Fruit fly (Drosophila melanogaster): Measurements from ENCODE around the gene 14-3-3epsilon.

DNA sequence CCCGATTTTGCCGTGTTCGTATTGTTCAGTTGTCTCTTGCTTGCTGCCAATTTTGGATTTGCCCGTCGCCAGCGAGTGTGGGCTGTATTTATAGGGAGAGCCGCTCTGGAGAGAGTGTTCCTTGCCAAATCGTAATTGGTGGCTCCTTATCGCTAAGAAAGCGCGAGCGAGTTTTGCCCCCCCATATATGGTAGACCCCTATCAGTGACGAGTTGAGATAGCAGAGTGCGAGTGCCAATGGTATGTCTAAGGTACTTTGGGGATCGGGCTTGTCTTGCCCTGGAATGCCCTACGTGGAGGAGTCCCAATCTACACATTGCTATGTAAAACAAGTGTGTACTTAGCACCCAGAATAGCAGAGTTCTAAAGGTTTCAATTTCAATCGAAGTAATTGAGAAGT lies 37.2 kb downstream of the 14-3-3epsilon start, which contains the start of gene CG7142:
- TF ChIP-seq Blimp-1 (GFP tag; optimal IDR thresholded peaks at IDR 0.05) = no peak
- TF ChIP-seq CG10631 (GFP tag; optimal IDR thresholded peaks at IDR 0.05) = no peak
- TF ChIP-seq net (GFP tag; optimal IDR thresholded peaks at IDR 0.05) = no peak
- TF ChIP-seq Ets96B (tag; optimal IDR thresholded peaks at IDR 0.05) = no peak
- TF ChIP-seq CG11294 (GFP tag; IDR thresholded peaks at IDR 0.05) = no peak
- no peak for TF ChIP-seq Hr4 (GFP tag; optimal IDR thresholded peaks at IDR 0.05)
- no peak for TF ChIP-seq CG11762 (GFP tag; optimal IDR thresholded peaks at IDR 0.05; ENCODE audit: insufficient read depth)
- TF ChIP-seq Lpt (GFP tag; optimal IDR thresholded peaks at IDR 0.05) = no peak
- no peak for TF ChIP-seq Eip75B (GFP tag; optimal IDR thresholded peaks at IDR 0.05)

All from whole organism, prepupa.